Fruit fly (Drosophila melanogaster) whole organism, pupa: ENCODE data around the gene CG34462.

Experiments used
- CG10348 ChIP-seq: fragments of 200-800 bp; sonication (Bioruptor generic); IDR thresholded peaks from 2 replicates; pipeline ENCODE4 v1.3.6; 2022; ENCODE audit warnings: missing biosample characterization, missing genetic modification characterization
- CG12605 ChIP-seq: fragments of 200-800 bp; sonication (Bioruptor generic); IDR thresholded peaks from 2 replicates; pipeline ENCODE4 v1.3.6; 2022; ENCODE audit warnings: missing biosample characterization, missing genetic modification characterization
- CG13204 ChIP-seq: fragments of 200-800 bp; sonication (Bioruptor generic); optimal IDR thresholded peaks from 2 replicates; lab custom pipeline; 2018; ENCODE audit warnings: missing biosample characterization, mild to moderate bottlenecking, missing genetic modification characterization, moderate library complexity
- CG14655 ChIP-seq: fragments of 200-800 bp; sonication (Bioruptor generic); optimal IDR thresholded peaks from 3 replicates; lab custom pipeline; 2017; ENCODE audit warnings: mild to moderate bottlenecking, missing biosample characterization, missing genetic modification reagents, missing genetic modification characterization
- CG15710 ChIP-seq: fragments of 200-800 bp; sonication (Bioruptor generic); optimal IDR thresholded peaks from 2 replicates; lab custom pipeline; 2018; ENCODE audit warnings: missing biosample characterization, mild to moderate bottlenecking, missing genetic modification characterization, moderate library complexity
- CG17806 ChIP-seq: fragments of 200-800 bp; sonication (Bioruptor generic); optimal IDR thresholded peaks from 2 replicates; lab custom pipeline; 2018; ENCODE audit warnings: missing biosample characterization, mild to moderate bottlenecking, missing genetic modification characterization, moderate library complexity
- CG32121 ChIP-seq: fragments of 200-800 bp; sonication (Bioruptor generic); IDR thresholded peaks from 2 replicates; pipeline ENCODE4 v1.3.6; 2022; ENCODE audit warnings: missing biosample characterization, missing genetic modification characterization
- CG34367 ChIP-seq: fragments of 200-800 bp; sonication (Bioruptor generic); optimal IDR thresholded peaks from 2 replicates; lab custom pipeline; 2018; ENCODE audit warnings: missing biosample characterization, mild to moderate bottlenecking, missing genetic modification characterization
- CG4496 ChIP-seq: fragments of 200-800 bp; sonication (Bioruptor generic); IDR thresholded peaks from 3 replicates; pipeline ENCODE4 v1.3.6; 2022; ENCODE audit warnings: missing biosample characterization, missing genetic modification characterization
- CG8159 ChIP-seq: fragments of 200-800 bp; sonication (Bioruptor generic); optimal IDR thresholded peaks from 3 replicates; lab custom pipeline; 2018; ENCODE audit warnings: missing biosample characterization, mild to moderate bottlenecking, missing genetic modification characterization, moderate library complexity
- CG8301 ChIP-seq: fragments of 200-800 bp; sonication (Bioruptor generic); optimal IDR thresholded peaks from 2 replicates; lab custom pipeline; 2018; ENCODE audit warnings: missing biosample characterization, mild to moderate bottlenecking, missing genetic modification characterization
- CG9948 ChIP-seq: fragments of 200-800 bp; sonication (Bioruptor generic); optimal IDR thresholded peaks from 2 replicates; lab custom pipeline; 2018; ENCODE audit warnings: missing biosample characterization, mild to moderate bottlenecking, missing genetic modification characterization, moderate library complexity
- D1 ChIP-seq: fragments of 200-800 bp; sonication (Bioruptor generic); optimal IDR thresholded peaks from 2 replicates; lab custom pipeline; 2018; ENCODE audit warnings: missing biosample characterization, mild to moderate bottlenecking, missing genetic modification characterization, moderate library complexity
- EcR ChIP-seq: fragments of 200-800 bp; sonication (Bioruptor generic); optimal IDR thresholded peaks from 3 replicates; lab custom pipeline; 2019; ENCODE audit warnings: missing biosample characterization, missing genetic modification characterization, mild to moderate bottlenecking, moderate library complexity, missing genetic modification reagents
- Ets98B ChIP-seq: fragments of 200-800 bp; sonication (Bioruptor generic); IDR thresholded peaks from 2 replicates; pipeline ENCODE4 v1.3.6; 2022; ENCODE audit warnings: missing biosample characterization, missing genetic modification characterization
- Pif1A ChIP-seq: fragments of 200-800 bp; sonication (Bioruptor generic); optimal IDR thresholded peaks from 3 replicates; lab custom pipeline; 2016; ENCODE audit warnings: missing biosample characterization, missing genetic modification characterization
- Pif1B ChIP-seq: fragments of 200-800 bp; sonication (Bioruptor generic); optimal IDR thresholded peaks from 3 replicates; lab custom pipeline; 2016; ENCODE audit warnings: missing biosample characterization, missing genetic modification characterization
- Snoo ChIP-seq: fragments of 200-800 bp; sonication (Bioruptor generic); optimal IDR thresholded peaks from 3 replicates; lab custom pipeline; 2017; ENCODE audit warnings: missing biosample characterization, mild to moderate bottlenecking, missing genetic modification characterization, inconsistent platforms
- fd96Ca ChIP-seq: fragments of 200-800 bp; sonication (Bioruptor generic); IDR thresholded peaks from 3 replicates; pipeline ENCODE4 v1.3.6; 2022; ENCODE audit warnings: missing biosample characterization, missing genetic modification characterization
- gl ChIP-seq: fragments of 200-800 bp; sonication (Bioruptor generic); optimal IDR thresholded peaks from 2 replicates; lab custom pipeline; 2018; ENCODE audit warnings: missing biosample characterization, mild to moderate bottlenecking, missing genetic modification characterization
- rn ChIP-seq: fragments of 200-800 bp; sonication (Bioruptor generic); IDR thresholded peaks from 2 replicates; pipeline ENCODE4 v1.3.6; 2022; ENCODE audit warnings: missing biosample characterization, missing genetic modification characterization

The CG34462 gene

dm6 chr3L:8356196-8356595 is 27.8 kb downstream of the CG34462 start, which contains the start of gene Culd:
Culd (minus strand) TSS chr3L:8356296.
- TF ChIP-seq CG12605 (GFP tag; lab: Robert Waterston, UW) (no peak), CG34367 (tag; lab: Kevin White, UChicago) (no peak), CG8159 (tag; lab: Kevin White, UChicago) (no peak), CG4496 (GFP tag; lab: Robert Waterston, UW) (no peak), Pif1A (GFP tag; lab: Kevin White, UChicago) (no peak), fd96Ca (no peak), Ets98B (GFP tag; lab: Robert Waterston, UW) (no peak), CG14655 (GFP tag; lab: Kevin White, UChicago) (no peak), Pif1B (GFP tag; lab: Kevin White, UChicago) (no peak), CG9948 (tag; lab: Kevin White, UChicago) (no peak), CG32121 (no peak), D1 (tag; lab: Kevin White, UChicago) (no peak)
- TF ChIP-seq, all 21 proteins: peak for 0

- TF ChIP-seq CG32121 (no peak), CG12605 (GFP tag; lab: Robert Waterston, UW) (no peak), Snoo (tag; lab: Kevin White, UChicago) (peak; percentile 55), gl (tag; lab: Kevin White, UChicago) (no peak), Pif1B (GFP tag; lab: Kevin White, UChicago) (no peak), CG8301 (no peak), EcR (GFP tag; lab: Kevin White, UChicago) (no peak), D1 (tag; lab: Kevin White, UChicago) (no peak), CG10348 (GFP tag; lab: Robert Waterston, UW) (no peak), Ets98B (GFP tag; lab: Robert Waterston, UW) (no peak), CG8159 (tag; lab: Kevin White, UChicago) (peak; percentile 73), CG14655 (GFP tag; lab: Kevin White, UChicago) (no peak), rn (GFP tag; lab: Robert Waterston, UW) (no peak), CG13204 (GFP tag; lab: Kevin White, UChicago) (no peak), fd96Ca (no peak), CG17806 (tag; lab: Kevin White, UChicago) (peak; percentile 53), CG15710 (tag; lab: Kevin White, UChicago) (no peak), CG9948 (tag; lab: Kevin White, UChicago) (no peak), CG34367 (tag; lab: Kevin White, UChicago) (peak; percentile 43), Pif1A (GFP tag; lab: Kevin White, UChicago) (no peak), CG4496 (GFP tag; lab: Robert Waterston, UW) (no peak)
These were observed 29.8 kb downstream of the CG34462 start for dm6 chr3L:8358138-8358537.

dm6 chr3L:8358776-8359455 is 30.5 kb downstream of the CG34462 start:
- TF ChIP-seq CG34367 (tag; lab: Kevin White, UChicago) (no peak), gl (tag; lab: Kevin White, UChicago) (no peak), rn (GFP tag; lab: Robert Waterston, UW) (no peak), CG32121 (no peak), CG12605 (GFP tag; lab: Robert Waterston, UW) (peak; percentile 49; the same call in 1 of the 2 replicates), CG9948 (tag; lab: Kevin White, UChicago) (no peak)

dm6 chr3L:8360063-8360642 is 31.8 kb downstream of the CG34462 start:
- TF ChIP-seq CG4496 (GFP tag; lab: Robert Waterston, UW): peak; percentile 50; the same call in 1 of the 3 replicates
- TF ChIP-seq CG13204 (GFP tag; lab: Kevin White, UChicago): peak; percentile 61
- no peak for TF ChIP-seq Pif1B (GFP tag; lab: Kevin White, UChicago)
- no peak for TF ChIP-seq CG10348 (GFP tag; lab: Robert Waterston, UW)
- TF ChIP-seq CG12605 (GFP tag; lab: Robert Waterston, UW): peak; percentile 81
- TF ChIP-seq EcR (GFP tag; lab: Kevin White, UChicago): no peak
- peak; percentile 26; the same call in 1 of the 2 replicates for TF ChIP-seq Ets98B (GFP tag; lab: Robert Waterston, UW)
- TF ChIP-seq CG9948 (tag; lab: Kevin White, UChicago): peak; percentile 36
- TF ChIP-seq Pif1A (GFP tag; lab: Kevin White, UChicago): peak; percentile 3
- TF ChIP-seq CG32121: 0 out of 2 replicates have a peak, but pooled peaks have one; percentile 10
- TF ChIP-seq CG34367 (tag; lab: Kevin White, UChicago): peak; percentile 63
- no peak for TF ChIP-seq Snoo (tag; lab: Kevin White, UChicago)
- peak; percentile 45; the same call in 1 of the 3 replicates for TF ChIP-seq fd96Ca
- peak; percentile 52 for TF ChIP-seq CG8159 (tag; lab: Kevin White, UChicago)
- TF ChIP-seq CG14655 (GFP tag; lab: Kevin White, UChicago): peak; percentile 56
- peak; percentile 84 for TF ChIP-seq gl (tag; lab: Kevin White, UChicago)
- TF ChIP-seq rn (GFP tag; lab: Robert Waterston, UW): 0 out of 2 replicates have a peak, but pooled peaks have one; percentile 26
- TF ChIP-seq CG8301: peak; percentile 53
- peak; percentile 41 for TF ChIP-seq CG17806 (tag; lab: Kevin White, UChicago)
- no peak for TF ChIP-seq D1 (tag; lab: Kevin White, UChicago)
- peak; percentile 55 for TF ChIP-seq CG15710 (tag; lab: Kevin White, UChicago)

- peak; percentile 50 for TF ChIP-seq D1 (tag; lab: Kevin White, UChicago)
- no peak for TF ChIP-seq CG34367 (tag; lab: Kevin White, UChicago)
- TF ChIP-seq CG12605 (GFP tag; lab: Robert Waterston, UW): peak; percentile 9; the same call in 1 of the 2 replicates
- peak; percentile 15 for TF ChIP-seq CG14655 (GFP tag; lab: Kevin White, UChicago)
- peak; percentile 29; the same call in 1 of the 2 replicates for TF ChIP-seq Ets98B (GFP tag; lab: Robert Waterston, UW)
- TF ChIP-seq CG15710 (tag; lab: Kevin White, UChicago): no peak
- TF ChIP-seq CG4496 (GFP tag; lab: Robert Waterston, UW): peak; percentile 7; the same call in 1 of the 3 replicates
- peak; percentile 17 for TF ChIP-seq EcR (GFP tag; lab: Kevin White, UChicago)
- TF ChIP-seq Snoo (tag; lab: Kevin White, UChicago): peak; percentile 13
- no peak for TF ChIP-seq CG9948 (tag; lab: Kevin White, UChicago)
- peak; percentile 7 for TF ChIP-seq CG8301
- no peak for TF ChIP-seq gl (tag; lab: Kevin White, UChicago)
These were observed 32.3 kb downstream of the CG34462 start, which contains the start of gene Idh for dm6 chr3L:8360643-8361110. Idh (minus strand) TSS chr3L:8360906.
